Fruit fly (Drosophila melanogaster): ENCODE measurements around the gene CG14877.

The CG14877 gene

dm6 chr3R:15895978-15896377 is at the start of gene CG14877:
CG14877 (minus strand) TSS chr3R:15896078.
- TF ChIP-seq unc-4 (GFP tag; IDR thresholded peaks at IDR 0.05; ENCODE audit: partially characterized antibody), result no peak
- TF ChIP-seq schlank (tag; optimal IDR thresholded peaks at IDR 0.05), result no peak
- TF ChIP-seq CG4617 (GFP tag; optimal IDR thresholded peaks at IDR 0.05; ENCODE audit: borderline replicate concordance), result no peak

dm6 chr3R:15937708-15938107 is 41.8 kb upstream of the CG14877 start:
- TF ChIP-seq Med (GFP tag) (peak; percentile 63), CG3281 (GFP tag; optimal IDR thresholded peaks at IDR 0.05) (no peak), abd-A (tag; optimal IDR thresholded peaks at IDR 0.05) (peak; percentile 46), PHDP (tag; optimal IDR thresholded peaks at IDR 0.05) (no peak), hth (optimal IDR thresholded peaks at IDR 0.05) (no peak), lov (optimal IDR thresholded peaks at IDR 0.05) (no peak), lov (GFP tag; IDR thresholded peaks at IDR 0.05) (no peak), Sry-δ (GFP tag; optimal IDR thresholded peaks at IDR 0.05) (no peak), CG2120 (GFP tag; optimal IDR thresholded peaks at IDR 0.05) (no peak), scrt (GFP tag; optimal IDR thresholded peaks at IDR 0.05) (no peak), phol (tag; optimal IDR thresholded peaks at IDR 0.05) (no peak), H15 (GFP tag; IDR thresholded peaks at IDR 0.05) (no peak), onecut (GFP tag; IDR thresholded peaks at IDR 0.05) (peak; percentile 96), CG10431 (GFP tag; optimal IDR thresholded peaks at IDR 0.05) (no peak), CG2712 (tag; optimal IDR thresholded peaks at IDR 0.05) (no peak), Trl (optimal IDR thresholded peaks at IDR 0.05) (peak; percentile 4 to 26), Trl (GFP tag; optimal IDR thresholded peaks at IDR 0.05) (no peak), insv (GFP tag; optimal IDR thresholded peaks at IDR 0.05) (no peak), Hr51 (GFP tag; optimal IDR thresholded peaks at IDR 0.05) (peak in 1 of 2 experiments; percentile 14), CG4707 (GFP tag; optimal IDR thresholded peaks at IDR 0.05) (no peak), corto (GFP tag; optimal IDR thresholded peaks at IDR 0.05) (no peak), CG7271 (tag; optimal IDR thresholded peaks at IDR 0.05) (no peak), Poxn (GFP tag; IDR thresholded peaks at IDR 0.05) (no peak), Deaf1 (tag; optimal IDR thresholded peaks at IDR 0.05) (peak; percentile 65), HLHmδ (GFP tag; optimal IDR thresholded peaks at IDR 0.05) (no peak), lilli (GFP tag; optimal IDR thresholded peaks at IDR 0.05) (no peak), CoRest (tag; optimal IDR thresholded peaks at IDR 0.05) (no peak)

- TF ChIP-seq onecut (GFP tag; IDR thresholded peaks at IDR 0.05) (peak; percentile 90), CG18619 (GFP tag; optimal IDR thresholded peaks at IDR 0.05) (no peak)
These were observed 39.7 kb upstream of the CG14877 start for dm6 chr3R:15935538-15935937.

- TF ChIP-seq so (GFP tag; IDR thresholded peaks at IDR 0.05), result peak; percentile 18; the same call in 1 of the 3 replicates
- TF ChIP-seq CG12071 (GFP tag; optimal IDR thresholded peaks at IDR 0.05), result peak; percentile 25
- TF ChIP-seq CG1792 (GFP tag; optimal IDR thresholded peaks at IDR 0.05), result no peak
- TF ChIP-seq NfI (GFP tag; optimal IDR thresholded peaks at IDR 0.05), result no peak
- TF ChIP-seq CG15269 (tag; optimal IDR thresholded peaks at IDR 0.05), result no peak
- peak; percentile 68 for TF ChIP-seq Sry-β (GFP tag; optimal IDR thresholded peaks at IDR 0.05)
- TF ChIP-seq MTF-1 (GFP tag; optimal IDR thresholded peaks at IDR 0.05; ENCODE audit: borderline replicate concordance), result no peak
- TF ChIP-seq fd3F (GFP tag; optimal IDR thresholded peaks at IDR 0.05), result no peak
- peak; percentile 5 for TF ChIP-seq CG10267 (tag; optimal IDR thresholded peaks at IDR 0.05)
- no peak for TF ChIP-seq psq (GFP tag; optimal IDR thresholded peaks at IDR 0.05)
- TF ChIP-seq kah (GFP tag; optimal IDR thresholded peaks at IDR 0.05), result no peak
- peak; percentile 40; the same call in 1 of the 2 replicates for TF ChIP-seq vvl (GFP tag; IDR thresholded peaks at IDR 0.05)
- TF ChIP-seq dm (GFP tag; optimal IDR thresholded peaks at IDR 0.05), result no peak
- TF ChIP-seq cwo (GFP tag; optimal IDR thresholded peaks at IDR 0.05), result no peak
- no peak for TF ChIP-seq Atf3 (GFP tag; optimal IDR thresholded peaks at IDR 0.05)
- TF ChIP-seq ato (GFP tag; IDR thresholded peaks at IDR 0.05; ENCODE audit: partially characterized antibody), result peak; percentile 80
- no peak for TF ChIP-seq slp2 (GFP tag; optimal IDR thresholded peaks at IDR 0.05)
- TF ChIP-seq Side (GFP tag; optimal IDR thresholded peaks at IDR 0.05), result no peak
These were observed 39.1 kb upstream of the CG14877 start, which contains the start of gene Sap47 for dm6 chr3R:15934952-15935351. Sap47 (plus strand) TSS chr3R:15935100.
